Fruit fly (Drosophila melanogaster) whole organism, embryonic: ENCODE results near the gene MED28.
A peak's percentile ranks its signal among the peaks of the same experiment; 100 is the strongest.

ENCODE experiments used
- Asciz ChIP-seq: fragments of 200-800 bp; sonication (Bioruptor generic); optimal IDR thresholded peaks from 2 replicates; lab custom pipeline; 2017; ENCODE audit warnings: missing biosample characterization, mild to moderate bottlenecking, missing genetic modification characterization, missing genetic modification reagents
- BEAF-32 ChIP-seq: fragments of 200-800 bp; sonication (Bioruptor generic); optimal IDR thresholded peaks from 3 replicates; lab custom pipeline; 2017; ENCODE audit warnings: missing biosample characterization, missing genetic modification characterization, mild to moderate bottlenecking, moderate library complexity, missing genetic modification reagents
- CG10209 ChIP-seq: fragments of 200-800 bp; sonication (Bioruptor generic); optimal IDR thresholded peaks from 3 replicates; lab custom pipeline; 2017; ENCODE audit warnings: missing biosample characterization, mild to moderate bottlenecking, missing genetic modification characterization, missing genetic modification reagents
- CG11247 ChIP-seq: fragments of 200-800 bp; sonication (Bioruptor generic); IDR thresholded peaks from 2 replicates; pipeline ENCODE4 v1.3.6; 2022; ENCODE audit warnings: missing biosample characterization, missing genetic modification characterization
- CG11723 ChIP-seq: fragments of 200-800 bp; sonication (Bioruptor generic); optimal IDR thresholded peaks from 2 replicates; lab custom pipeline; 2017; ENCODE audit warnings: missing biosample characterization, mild to moderate bottlenecking, missing genetic modification characterization
- CG14667 ChIP-seq: fragments of 200-800 bp; sonication (Bioruptor generic); IDR thresholded peaks from 2 replicates; pipeline ENCODE4 v1.3.6; 2022; ENCODE audit warnings: missing biosample characterization, missing genetic modification characterization
- CG1602 ChIP-seq: fragments of 200-800 bp; sonication (Bioruptor generic); optimal IDR thresholded peaks from 3 replicates; lab custom pipeline; 2016; ENCODE audit warnings: missing biosample characterization, missing genetic modification characterization
- CG17186 ChIP-seq: fragments of 200-800 bp; sonication (Bioruptor generic); optimal IDR thresholded peaks from 3 replicates; lab custom pipeline; 2017; ENCODE audit warnings: missing biosample characterization, missing genetic modification reagents, missing genetic modification characterization
- CG17802 ChIP-seq: fragments of 200-800 bp; sonication (Bioruptor generic); optimal IDR thresholded peaks from 2 replicates; lab custom pipeline; 2018; ENCODE audit warnings: missing biosample characterization, mild to moderate bottlenecking, missing genetic modification characterization, moderate library complexity
- CG17829 ChIP-seq: fragments of 200-800 bp; optimal IDR thresholded peaks from 2 replicates; lab custom pipeline; 2019; ENCODE audit warnings: missing biosample characterization, mild to moderate bottlenecking, missing genetic modification characterization, moderate library complexity
- CG1792 ChIP-seq: fragments of 200-800 bp; sonication (Bioruptor generic); optimal IDR thresholded peaks from 2 replicates; lab custom pipeline; 2016; ENCODE audit warnings: missing biosample characterization, missing genetic modification characterization
- CG18011 ChIP-seq: fragments of 200-800 bp; sonication (Bioruptor generic); optimal IDR thresholded peaks from 2 replicates; lab custom pipeline; 2017; ENCODE audit warnings: missing biosample characterization, missing genetic modification characterization, mild to moderate bottlenecking, moderate library complexity, missing genotype
- CG2120 ChIP-seq: fragments of 200-800 bp; sonication (Bioruptor generic); optimal IDR thresholded peaks from 3 replicates; lab custom pipeline; 2016; ENCODE audit warnings: missing biosample characterization, missing genetic modification characterization
- CG34224 ChIP-seq: fragments of 200-800 bp; sonication (Bioruptor generic); IDR thresholded peaks from 3 replicates; pipeline ENCODE4 v1.3.6; 2022; ENCODE audit warnings: missing biosample characterization, missing genetic modification characterization; ENCODE audit not compliant: partially characterized antibody
- CG5245 ChIP-seq: fragments of 200-800 bp; sonication (Bioruptor generic); optimal IDR thresholded peaks from 3 replicates; lab custom pipeline; 2016; ENCODE audit warnings: missing biosample characterization, missing genetic modification characterization
- CG6791 ChIP-seq: fragments of 200-800 bp; sonication (Bioruptor generic); IDR thresholded peaks from 3 replicates; pipeline ENCODE4 v1.3.6; 2022; ENCODE audit warnings: missing biosample characterization, missing genetic modification characterization; ENCODE audit not compliant: partially characterized antibody
- CG7357 ChIP-seq: fragments of 200-800 bp; sonication (Bioruptor generic); IDR thresholded peaks from 3 replicates; pipeline ENCODE4 v1.3.6; 2022; ENCODE audit warnings: missing biosample characterization, missing genetic modification characterization
- CG8281 ChIP-seq: fragments of 200-800 bp; sonication (Bioruptor generic); optimal IDR thresholded peaks from 2 replicates; lab custom pipeline; 2018; ENCODE audit warnings: missing biosample characterization, mild to moderate bottlenecking, missing genetic modification characterization, moderate library complexity
- CG9727 ChIP-seq: fragments of 200-800 bp; sonication (Bioruptor generic); optimal IDR thresholded peaks from 3 replicates; lab custom pipeline; 2017; ENCODE audit warnings: missing biosample characterization, mild to moderate bottlenecking, missing genetic modification characterization
- Chrac-16 ChIP-seq: fragments of 200-800 bp; sonication (Bioruptor generic); optimal IDR thresholded peaks from 3 replicates; lab custom pipeline; 2016; ENCODE audit warnings: missing biosample characterization, missing genetic modification characterization
- E2f2 ChIP-seq: fragments of 200-800 bp; sonication (Bioruptor generic); IDR thresholded peaks from 2 replicates; pipeline ENCODE4 v1.3.6; 2022; ENCODE audit warnings: missing biosample characterization, missing genetic modification characterization
- Ets97D ChIP-seq: fragments of 200-800 bp; sonication (Bioruptor generic); optimal IDR thresholded peaks from 3 replicates; lab custom pipeline; 2016; ENCODE audit warnings: missing biosample characterization, missing genetic modification characterization
- HLH4C ChIP-seq: fragments of 200-800 bp; sonication (Bioruptor generic); IDR thresholded peaks from 3 replicates; pipeline ENCODE4 v1.3.6; 2022; ENCODE audit warnings: missing biosample characterization, missing genetic modification characterization; ENCODE audit not compliant: partially characterized antibody
- Kr ChIP-seq: fragments of 200-800 bp; sonication (Bioruptor generic); optimal IDR thresholded peaks from 2 replicates; lab custom pipeline; 2017; ENCODE audit warnings: missing biosample characterization, mild to moderate bottlenecking, missing genetic modification characterization
- MESR4 ChIP-seq: fragments of 200-800 bp; sonication (Bioruptor generic); optimal IDR thresholded peaks from 2 replicates; lab custom pipeline; 2018; ENCODE audit warnings: missing biosample characterization, mild to moderate bottlenecking, missing genetic modification characterization, moderate library complexity
- Oaz ChIP-seq: fragments of 200-800 bp; sonication (Bioruptor generic); IDR thresholded peaks from 2 replicates; pipeline ENCODE4 v1.3.6; 2022; ENCODE audit warnings: missing biosample characterization, missing genetic modification characterization
- PHDP ChIP-seq: fragments of 200-800 bp; sonication (Bioruptor generic); optimal IDR thresholded peaks from 3 replicates; lab custom pipeline; 2018; ENCODE audit warnings: missing biosample characterization, mild to moderate bottlenecking, missing genetic modification characterization, moderate library complexity
- Spps ChIP-seq: fragments of 200-800 bp; sonication (Bioruptor generic); optimal IDR thresholded peaks from 2 replicates; lab custom pipeline; 2018; ENCODE audit warnings: missing biosample characterization, mild to moderate bottlenecking, missing genetic modification characterization
- Ssrp ChIP-seq: fragments of 200-800 bp; sonication (Bioruptor generic); optimal IDR thresholded peaks from 2 replicates; lab custom pipeline; 2018; ENCODE audit warnings: missing biosample characterization, mild to moderate bottlenecking, missing genetic modification characterization, moderate library complexity
- Usf ChIP-seq: fragments of 200-800 bp; sonication (Bioruptor generic); optimal IDR thresholded peaks from 2 replicates; lab custom pipeline; 2017; ENCODE audit warnings: missing genotype, missing biosample characterization, missing genetic modification characterization
- YL-1 ChIP-seq: fragments of 200-800 bp; sonication (Bioruptor generic); optimal IDR thresholded peaks from 3 replicates; lab custom pipeline; 2017; ENCODE audit warnings: missing biosample characterization, mild to moderate bottlenecking, missing genetic modification characterization
- az2 ChIP-seq: fragments of 200-800 bp; sonication (Bioruptor generic); optimal IDR thresholded peaks from 3 replicates; lab custom pipeline; 2016; ENCODE audit warnings: missing biosample characterization, missing genetic modification characterization
- bsh ChIP-seq, 2 experiments: fragments of 200-800 bp; sonication (Bioruptor generic); optimal IDR thresholded peaks; 2 replicates each; lab custom pipeline; 2017 to 2018; ENCODE audit warnings: mild to moderate bottlenecking in 2 of 2, missing biosample characterization in 2 of 2, missing genetic modification characterization in 2 of 2, moderate library complexity in 1 of 2
- cg ChIP-seq: fragments of 200-800 bp; sonication (Bioruptor generic); optimal IDR thresholded peaks from 3 replicates; lab custom pipeline; 2019; ENCODE audit warnings: missing biosample characterization, mild to moderate bottlenecking, missing genetic modification characterization, moderate library complexity
- da ChIP-seq: fragments of 200-800 bp; sonication (Bioruptor generic); optimal IDR thresholded peaks from 2 replicates; lab custom pipeline; 2016; ENCODE audit warnings: missing biosample characterization, missing genetic modification characterization
- dm ChIP-seq: fragments of 200-800 bp; sonication (Bioruptor generic); optimal IDR thresholded peaks from 3 replicates; lab custom pipeline; 2016; ENCODE audit warnings: missing biosample characterization, missing genetic modification characterization
- fd102C ChIP-seq: fragments of 200-800 bp; sonication (Bioruptor generic); optimal IDR thresholded peaks from 2 replicates; lab custom pipeline; 2018; ENCODE audit warnings: missing biosample characterization, mild to moderate bottlenecking, missing genetic modification characterization, moderate library complexity
- gcm ChIP-seq: fragments of 200-800 bp; sonication (Bioruptor generic); optimal IDR thresholded peaks from 2 replicates; lab custom pipeline; 2019; ENCODE audit warnings: missing biosample characterization, mild to moderate bottlenecking, missing genetic modification characterization, moderate library complexity
- gro ChIP-seq: fragments of 200-800 bp; sonication (Bioruptor generic); optimal IDR thresholded peaks from 2 replicates; lab custom pipeline; 2016; ENCODE audit warnings: missing biosample characterization, missing genetic modification characterization
- knrl ChIP-seq: fragments of 200-800 bp; sonication (Bioruptor generic); IDR thresholded peaks from 3 replicates; pipeline ENCODE4 v1.3.6; 2022; ENCODE audit warnings: missing biosample characterization, missing genetic modification characterization; ENCODE audit not compliant: partially characterized antibody
- lmd ChIP-seq: fragments of 200-800 bp; sonication (Bioruptor generic); IDR thresholded peaks from 2 replicates; pipeline ENCODE4 v1.3.6; 2022; ENCODE audit warnings: missing biosample characterization, missing genetic modification characterization
- nerfin-2 ChIP-seq: fragments of 200-800 bp; sonication (Bioruptor generic); IDR thresholded peaks from 2 replicates; pipeline ENCODE4 v1.3.6; 2022; ENCODE audit warnings: missing biosample characterization, missing genetic modification characterization; ENCODE audit not compliant: partially characterized antibody
- nmo ChIP-seq: fragments of 200-800 bp; sonication (Bioruptor generic); optimal IDR thresholded peaks from 2 replicates; lab custom pipeline; 2018; ENCODE audit warnings: missing biosample characterization, mild to moderate bottlenecking, missing genetic modification characterization, moderate library complexity
- pum ChIP-seq: fragments of 200-800 bp; sonication (Bioruptor generic); optimal IDR thresholded peaks from 2 replicates; lab custom pipeline; 2016; ENCODE audit warnings: missing biosample characterization, missing genetic modification characterization
- ranshi ChIP-seq: fragments of 200-800 bp; sonication (Bioruptor generic); IDR thresholded peaks from 2 replicates; pipeline ENCODE4 v1.3.6; 2022; ENCODE audit warnings: missing biosample characterization, missing genetic modification characterization
- sd ChIP-seq: fragments of 200-800 bp; sonication (Bioruptor generic); optimal IDR thresholded peaks from 3 replicates; lab custom pipeline; 2018; ENCODE audit warnings: missing biosample characterization, mild to moderate bottlenecking, missing genetic modification characterization, moderate library complexity
- slou ChIP-seq: fragments of 200-800 bp; sonication (Bioruptor generic); optimal IDR thresholded peaks from 3 replicates; lab custom pipeline; 2016; ENCODE audit warnings: missing biosample characterization, missing genetic modification characterization
- slp2 ChIP-seq: fragments of 200-800 bp; sonication (Bioruptor generic); optimal IDR thresholded peaks from 2 replicates; lab custom pipeline; 2016; ENCODE audit warnings: missing biosample characterization, missing genetic modification characterization
- tgo ChIP-seq: fragments of 200-800 bp; sonication (Bioruptor generic); IDR thresholded peaks from 3 replicates; pipeline ENCODE4 v1.3.6; 2022; ENCODE audit warnings: missing biosample characterization, missing genetic modification characterization
- ttk ChIP-seq: fragments of 200-800 bp; sonication (Bioruptor generic); IDR thresholded peaks from 2 replicates; pipeline ENCODE4 v2.1.2; 2022; ENCODE audit warnings: missing biosample characterization, missing genetic modification characterization
- vfl ChIP-seq: fragments of 200-800 bp; sonication (Bioruptor generic); optimal IDR thresholded peaks from 2 replicates; lab custom pipeline; 2016; ENCODE audit warnings: missing biosample characterization, missing genetic modification characterization

The MED28 gene

dm6 chr3R:25495072-25495471, 18.3 kb downstream of the MED28 start, which contains the start of gene CG33494 (continued):
- TF ChIP-seq CG34224 (GFP tag; lab: Robert Waterston, UW) (no peak), cg (GFP tag; lab: Kevin White, UChicago) (no peak), slou (no peak), sd (tag; lab: Kevin White, UChicago) (no peak), YL-1 (GFP tag; lab: Kevin White, UChicago) (no peak), CG17829 (tag; lab: Kevin White, UChicago) (no peak), ranshi (GFP tag; lab: Robert Waterston, UW) (no peak), tgo (GFP tag; lab: Robert Waterston, UW) (no peak), CG1792 (GFP tag; lab: Kevin White, UChicago) (no peak), CG11723 (GFP tag; lab: Kevin White, UChicago) (no peak), Oaz (GFP tag; lab: Robert Waterston, UW) (no peak), E2f2 (no peak), Ssrp (tag; lab: Kevin White, UChicago) (no peak), knrl (GFP tag; lab: Robert Waterston, UW) (no peak), CG17802 (tag; lab: Kevin White, UChicago) (peak; percentile 68), vfl (GFP tag; lab: Kevin White, UChicago) (no peak), CG7357 (GFP tag; lab: Robert Waterston, UW) (peak; percentile 79), PHDP (tag; lab: Kevin White, UChicago) (no peak), CG1602 (GFP tag; lab: Kevin White, UChicago) (no peak), Kr (no peak), Usf (no peak)

dm6 chr3R:25495753-25496152, 18.9 kb downstream of the MED28 start:
- TF ChIP-seq nerfin-2 (GFP tag; lab: Robert Waterston, UW) (0 out of 2 replicates have a peak, but pooled peaks have one; percentile 49), CG9727 (GFP tag; lab: Kevin White, UChicago) (no peak), dm (GFP tag; lab: Kevin White, UChicago) (no peak), lmd (no peak), BEAF-32 (GFP tag; lab: Kevin White, UChicago) (peak; percentile 37), gcm (GFP tag; lab: Kevin White, UChicago) (no peak), Asciz (no peak), CG14667 (GFP tag; lab: Robert Waterston, UW) (no peak), slp2 (GFP tag; lab: Kevin White, UChicago) (no peak), CG8281 (tag; lab: Kevin White, UChicago) (no peak), Spps (tag; lab: Kevin White, UChicago) (no peak), pum (no peak), CG6791 (GFP tag; lab: Robert Waterston, UW) (0 out of 3 replicates have a peak, but pooled peaks have one; percentile 20), CG2120 (GFP tag; lab: Kevin White, UChicago) (no peak), CG18011 (GFP tag; lab: Kevin White, UChicago) (no peak), MESR4 (no peak), bsh (GFP tag; optimal IDR thresholded peaks at IDR 0.05; lab: Kevin White, UChicago) (no peak), az2 (GFP tag; lab: Kevin White, UChicago) (no peak), gro (GFP tag; lab: Kevin White, UChicago) (no peak), Chrac-16 (GFP tag; lab: Kevin White, UChicago) (no peak), da (GFP tag; lab: Kevin White, UChicago) (no peak), ttk (GFP tag; lab: Robert Waterston, UW) (no peak), Ets97D (no peak), CG5245 (GFP tag; lab: Kevin White, UChicago) (no peak), CG10209 (GFP tag; lab: Kevin White, UChicago) (no peak), CG11247 (GFP tag; lab: Robert Waterston, UW) (no peak), nmo (GFP tag; lab: Kevin White, UChicago) (no peak), HLH4C (GFP tag; lab: Robert Waterston, UW) (peak; percentile 55; the same call in 2 of the 3 replicates), CG17186 (GFP tag; lab: Kevin White, UChicago) (no peak), fd102C (no peak)
